Fruit fly (Drosophila melanogaster) whole organism, embryonic: ENCODE results near the gene CG7328.

ENCODE experiments used
- Ada2b ChIP-seq: fragments of 200-800 bp; sonication (Bioruptor generic); IDR thresholded peaks from 2 replicates; pipeline ENCODE4 v1.3.6; 2022; ENCODE audit warnings: missing biosample characterization, missing genetic modification characterization
- B-H1 ChIP-seq: fragments of 200-800 bp; sonication (Bioruptor generic); IDR thresholded peaks from 3 replicates; pipeline ENCODE4 v1.3.6; 2022; ENCODE audit warnings: missing biosample characterization, missing genetic modification characterization
- BEAF-32 ChIP-seq: fragments of 200-800 bp; sonication (Bioruptor generic); optimal IDR thresholded peaks from 3 replicates; lab custom pipeline; 2017; ENCODE audit warnings: missing biosample characterization, missing genetic modification characterization, mild to moderate bottlenecking, moderate library complexity, missing genetic modification reagents
- Bteb2 ChIP-seq: fragments of 200-800 bp; sonication (Bioruptor generic); optimal IDR thresholded peaks from 2 replicates; lab custom pipeline; 2016; ENCODE audit warnings: missing biosample characterization, missing genetic modification characterization
- CG11247 ChIP-seq: fragments of 200-800 bp; sonication (Bioruptor generic); IDR thresholded peaks from 2 replicates; pipeline ENCODE4 v1.3.6; 2022; ENCODE audit warnings: missing biosample characterization, missing genetic modification characterization
- CG11560 ChIP-seq: fragments of 200-800 bp; sonication (Bioruptor generic); IDR thresholded peaks from 3 replicates; pipeline ENCODE4 v1.3.6; 2022; ENCODE audit warnings: missing biosample characterization, missing genetic modification characterization
- CG11723 ChIP-seq: fragments of 200-800 bp; sonication (Bioruptor generic); optimal IDR thresholded peaks from 2 replicates; lab custom pipeline; 2017; ENCODE audit warnings: missing biosample characterization, mild to moderate bottlenecking, missing genetic modification characterization
- CG12219 ChIP-seq: fragments of 200-800 bp; sonication (Bioruptor generic); optimal IDR thresholded peaks from 3 replicates; lab custom pipeline; 2018; ENCODE audit warnings: missing biosample characterization, mild to moderate bottlenecking, missing genetic modification characterization
- CG1233 ChIP-seq: fragments of 200-800 bp; sonication (Bioruptor generic); optimal IDR thresholded peaks from 4 replicates; lab custom pipeline; 2018; ENCODE audit warnings: missing biosample characterization, mild to moderate bottlenecking, missing genetic modification characterization
- CG14050 ChIP-seq: fragments of 200-800 bp; sonication (Bioruptor generic); IDR thresholded peaks from 3 replicates; pipeline ENCODE4 v1.3.6; 2022; ENCODE audit warnings: missing biosample characterization, missing genetic modification characterization
- CG14667 ChIP-seq: fragments of 200-800 bp; sonication (Bioruptor generic); IDR thresholded peaks from 2 replicates; pipeline ENCODE4 v1.3.6; 2022; ENCODE audit warnings: missing biosample characterization, missing genetic modification characterization
- CG16863 ChIP-seq: fragments of 200-800 bp; sonication (Bioruptor generic); optimal IDR thresholded peaks from 3 replicates; lab custom pipeline; 2016; ENCODE audit warnings: missing biosample characterization, missing genetic modification characterization
- CG2129 ChIP-seq: fragments of 200-800 bp; sonication (Bioruptor generic); IDR thresholded peaks from 2 replicates; pipeline ENCODE4 v1.3.6; 2022; ENCODE audit warnings: missing biosample characterization, missing genetic modification characterization; ENCODE audit not compliant: partially characterized antibody
- CG2199 ChIP-seq: fragments of 200-800 bp; sonication (Bioruptor generic); IDR thresholded peaks from 3 replicates; pipeline ENCODE4 v1.3.6; 2022; ENCODE audit warnings: missing biosample characterization, missing genetic modification characterization
- CG2889 ChIP-seq: fragments of 200-800 bp; sonication (Bioruptor generic); IDR thresholded peaks from 3 replicates; pipeline ENCODE4 v1.3.6; 2022; ENCODE audit warnings: missing biosample characterization, missing genetic modification characterization
- CG31388 ChIP-seq: fragments of 200-800 bp; sonication (Bioruptor generic); optimal IDR thresholded peaks from 2 replicates; lab custom pipeline; 2016; ENCODE audit warnings: missing biosample characterization, missing genetic modification characterization
- CG43689 ChIP-seq: fragments of 200-800 bp; sonication (Bioruptor generic); IDR thresholded peaks from 2 replicates; pipeline ENCODE4 v1.3.6; 2022; ENCODE audit warnings: missing biosample characterization, missing genetic modification characterization
- CG4404 ChIP-seq: fragments of 200-800 bp; sonication (Bioruptor generic); IDR thresholded peaks from 2 replicates; pipeline ENCODE4 v1.3.6; 2022; ENCODE audit warnings: missing biosample characterization, missing genetic modification characterization
- CG6654 ChIP-seq: fragments of 200-800 bp; sonication (Bioruptor generic); optimal IDR thresholded peaks from 2 replicates; lab custom pipeline; 2017; ENCODE audit warnings: missing biosample characterization, mild to moderate bottlenecking, missing genetic modification characterization
- CG6683 ChIP-seq: fragments of 200-800 bp; sonication (Bioruptor generic); optimal IDR thresholded peaks from 2 replicates; lab custom pipeline; 2017; ENCODE audit warnings: missing biosample characterization, mild to moderate bottlenecking, missing genetic modification characterization, missing genetic modification reagents
- CG6854 ChIP-seq: fragments of 200-800 bp; sonication (Bioruptor generic); optimal IDR thresholded peaks from 3 replicates; lab custom pipeline; 2017; ENCODE audit warnings: missing biosample characterization, mild to moderate bottlenecking, missing genetic modification characterization
- CG8359 ChIP-seq: fragments of 200-800 bp; sonication (Bioruptor generic); optimal IDR thresholded peaks from 2 replicates; lab custom pipeline; 2017; ENCODE audit warnings: missing biosample characterization, mild to moderate bottlenecking, missing genetic modification characterization, borderline replicate concordance
- CG8924 ChIP-seq: fragments of 200-800 bp; optimal IDR thresholded peaks from 3 replicates; lab custom pipeline; 2019; ENCODE audit warnings: missing biosample characterization, mild to moderate bottlenecking, missing genetic modification characterization, moderate library complexity
- CG8944 ChIP-seq: fragments of 200-800 bp; sonication (Bioruptor generic); optimal IDR thresholded peaks from 3 replicates; lab custom pipeline; 2016; ENCODE audit warnings: missing biosample characterization, missing genetic modification characterization
- CG9437 ChIP-seq: fragments of 200-800 bp; sonication (Bioruptor generic); optimal IDR thresholded peaks from 2 replicates; lab custom pipeline; 2018; ENCODE audit warnings: missing biosample characterization, mild to moderate bottlenecking, missing genetic modification characterization
- CG9876 ChIP-seq: fragments of 200-800 bp; sonication (Bioruptor generic); optimal IDR thresholded peaks from 2 replicates; lab custom pipeline; 2016; ENCODE audit warnings: missing biosample characterization, missing genetic modification characterization
- CkIIα-i1 ChIP-seq: fragments of 200-800 bp; sonication (Bioruptor generic); IDR thresholded peaks from 2 replicates; pipeline ENCODE4 v1.3.6; 2022; ENCODE audit warnings: missing biosample characterization, missing genetic modification characterization
- CoRest ChIP-seq: fragments of 200-800 bp; sonication (Bioruptor generic); optimal IDR thresholded peaks from 3 replicates; lab custom pipeline; 2018; ENCODE audit warnings: missing biosample characterization, mild to moderate bottlenecking, missing genetic modification characterization, moderate library complexity
- Dip2 ChIP-seq: fragments of 200-800 bp; sonication (Bioruptor generic); IDR thresholded peaks from 2 replicates; pipeline ENCODE4 v1.3.6; 2022; ENCODE audit warnings: missing biosample characterization, missing genetic modification characterization
- Fer1 ChIP-seq: fragments of 200-800 bp; sonication (Bioruptor generic); optimal IDR thresholded peaks from 2 replicates; lab custom pipeline; 2017; ENCODE audit warnings: missing biosample characterization, mild to moderate bottlenecking, missing genetic modification characterization
- Hr3 ChIP-seq: fragments of 200-800 bp; sonication (Bioruptor generic); optimal IDR thresholded peaks from 3 replicates; lab custom pipeline; 2016; ENCODE audit warnings: missing biosample characterization, missing genetic modification characterization
- Hsf ChIP-seq: fragments of 200-800 bp; sonication (Bioruptor generic); optimal IDR thresholded peaks from 3 replicates; lab custom pipeline; 2016; ENCODE audit warnings: missing biosample characterization, missing genetic modification characterization
- Jarid2 ChIP-seq: fragments of 200-800 bp; sonication (Bioruptor generic); optimal IDR thresholded peaks from 3 replicates; lab custom pipeline; 2017; ENCODE audit warnings: mild to moderate bottlenecking, missing biosample characterization, missing genetic modification reagents, missing genetic modification characterization
- Kr ChIP-seq: fragments of 200-800 bp; sonication (Bioruptor generic); optimal IDR thresholded peaks from 2 replicates; lab custom pipeline; 2017; ENCODE audit warnings: missing biosample characterization, mild to moderate bottlenecking, missing genetic modification characterization
- Lpt ChIP-seq: fragments of >200 bp; optimal IDR thresholded peaks from 2 replicates; lab custom pipeline; 2018; ENCODE audit warnings: missing biosample characterization, missing genetic modification characterization
- NC2α ChIP-seq: fragments of 200-800 bp; sonication (Bioruptor generic); optimal IDR thresholded peaks from 2 replicates; lab custom pipeline; 2016; ENCODE audit warnings: missing biosample characterization, missing genetic modification characterization
- Neu2 ChIP-seq: fragments of 200-800 bp; sonication (Bioruptor generic); optimal IDR thresholded peaks from 3 replicates; lab custom pipeline; 2016; ENCODE audit warnings: missing biosample characterization, missing genetic modification characterization, borderline replicate concordance
- Optix ChIP-seq: fragments of 200-800 bp; sonication (Bioruptor generic); IDR thresholded peaks from 3 replicates; pipeline ENCODE4 v1.3.6; 2022; ENCODE audit warnings: missing biosample characterization, missing genetic modification characterization
- Taf1 ChIP-seq: fragments of 200-800 bp; sonication (Bioruptor generic); IDR thresholded peaks from 2 replicates; pipeline ENCODE4 v1.3.6; 2022; ENCODE audit warnings: missing biosample characterization, missing genetic modification characterization
- Usf ChIP-seq: fragments of 200-800 bp; sonication (Bioruptor generic); optimal IDR thresholded peaks from 2 replicates; lab custom pipeline; 2017; ENCODE audit warnings: missing genotype, missing biosample characterization, missing genetic modification characterization
- ato ChIP-seq: fragments of 200-800 bp; sonication (Bioruptor generic); IDR thresholded peaks from 2 replicates; pipeline ENCODE4 v1.3.6; 2022; ENCODE audit warnings: missing biosample characterization, missing genetic modification characterization; ENCODE audit not compliant: partially characterized antibody
- bcd ChIP-seq: fragments of 200-800 bp; sonication (Bioruptor generic); optimal IDR thresholded peaks from 2 replicates; lab custom pipeline; 2017; ENCODE audit warnings: missing biosample characterization, mild to moderate bottlenecking, missing genetic modification characterization
- bowl ChIP-seq: fragments of 200-800 bp; sonication (Bioruptor generic); IDR thresholded peaks from 2 replicates; pipeline ENCODE4 v1.3.6; 2022; ENCODE audit warnings: missing biosample characterization, missing genetic modification characterization
- dysf ChIP-seq: fragments of 200-800 bp; sonication (Bioruptor generic); IDR thresholded peaks from 3 replicates; pipeline ENCODE4 v1.3.6; 2022; ENCODE audit warnings: missing biosample characterization, missing genetic modification characterization
- emc ChIP-seq: fragments of 200-800 bp; sonication (Bioruptor generic); optimal IDR thresholded peaks from 2 replicates; lab custom pipeline; 2016; ENCODE audit warnings: missing biosample characterization, missing genetic modification characterization
- en ChIP-seq: fragments of 200-800 bp; sonication (Bioruptor generic); optimal IDR thresholded peaks from 2 replicates; lab custom pipeline; 2016; ENCODE audit warnings: missing biosample characterization, missing genetic modification characterization
- lbe ChIP-seq: fragments of 200-800 bp; sonication (Bioruptor generic); optimal IDR thresholded peaks from 2 replicates; lab custom pipeline; 2016; ENCODE audit warnings: missing biosample characterization, mild to moderate bottlenecking, missing genetic modification characterization
- oc ChIP-seq: fragments of 200-800 bp; sonication (Bioruptor generic); optimal IDR thresholded peaks from 2 replicates; lab custom pipeline; 2018; ENCODE audit warnings: missing biosample characterization, mild to moderate bottlenecking, missing genetic modification characterization, moderate library complexity
- peb ChIP-seq: fragments of 200-800 bp; sonication (Bioruptor generic); IDR thresholded peaks from 2 replicates; pipeline ENCODE4 v1.3.6; 2022; ENCODE audit warnings: missing biosample characterization, missing genetic modification characterization
- sens-2 ChIP-seq: fragments of 200-800 bp; sonication (Bioruptor generic); IDR thresholded peaks from 2 replicates; pipeline ENCODE4 v1.3.6; 2022; ENCODE audit warnings: missing biosample characterization, missing genetic modification characterization
- sim ChIP-seq: fragments of 200-800 bp; sonication (Bioruptor generic); IDR thresholded peaks from 2 replicates; pipeline ENCODE4 v1.3.6; 2022; ENCODE audit warnings: missing biosample characterization, missing genetic modification characterization
- wor ChIP-seq: fragments of 200-800 bp; sonication (Bioruptor generic); IDR thresholded peaks from 2 replicates; pipeline ENCODE4 v1.3.6; 2022; ENCODE audit warnings: missing biosample characterization, missing genetic modification characterization

Gene CG7328

DNA sequence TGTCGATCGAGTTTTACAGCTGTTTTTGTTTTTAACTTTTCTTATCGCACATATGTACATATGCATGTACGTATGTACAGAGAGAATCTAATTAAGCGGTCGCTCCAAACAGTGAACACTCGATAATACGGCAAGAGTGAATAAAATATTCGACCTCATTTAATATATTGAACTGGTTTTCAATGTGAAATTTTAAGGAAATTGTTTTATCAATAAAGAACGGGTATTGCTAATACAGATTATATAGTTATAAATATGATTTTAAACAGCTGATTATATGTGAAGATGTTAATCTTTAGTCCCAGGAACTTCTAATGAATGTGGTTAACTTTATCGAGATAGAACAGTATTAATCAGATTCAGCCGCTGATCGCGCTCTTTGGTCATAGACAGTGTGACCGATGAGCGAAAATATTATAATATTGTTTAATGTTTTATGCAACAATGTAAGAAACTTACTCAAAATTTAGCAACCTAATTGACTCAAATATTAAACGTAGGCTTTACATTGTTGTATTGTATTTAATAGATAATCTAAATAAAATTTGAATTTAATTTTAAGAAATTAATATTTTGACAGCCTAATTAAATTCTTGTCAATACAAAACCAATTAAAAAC, at the start of gene CG7328 (continued):
- TF ChIP-seq Neu2 (GFP tag; lab: Kevin White, UChicago), result no peak
- no peak for TF ChIP-seq CG9876 (GFP tag; lab: Kevin White, UChicago)
- no peak for TF ChIP-seq CG2199 (GFP tag; lab: Robert Waterston, UW)
- TF ChIP-seq peb (GFP tag; lab: Robert Waterston, UW), result no peak
- TF ChIP-seq CG4404 (GFP tag; lab: Robert Waterston, UW), result no peak
- TF ChIP-seq emc (GFP tag; lab: Kevin White, UChicago), result no peak
- TF ChIP-seq CkIIα-i1 (GFP tag; lab: Robert Waterston, UW), result no peak
- TF ChIP-seq Bteb2 (GFP tag; lab: Kevin White, UChicago), result no peak
- TF ChIP-seq CG2129 (GFP tag; lab: Robert Waterston, UW), result no peak
- TF ChIP-seq CG8924 (tag; lab: Kevin White, UChicago), result no peak
- TF ChIP-seq sens-2 (GFP tag; lab: Robert Waterston, UW), result no peak
- TF ChIP-seq CG12219 (GFP tag; lab: Kevin White, UChicago), result peak; percentile 53
- TF ChIP-seq CG1233, result no peak
- no peak for TF ChIP-seq wor (GFP tag; lab: Robert Waterston, UW)
- TF ChIP-seq CG8359 (GFP tag; lab: Kevin White, UChicago), result no peak
- TF ChIP-seq ato, result no peak
- TF ChIP-seq CG11247 (GFP tag; lab: Robert Waterston, UW), result no peak
- no peak for TF ChIP-seq sim
- TF ChIP-seq NC2α (GFP tag; lab: Kevin White, UChicago), result no peak
- TF ChIP-seq CG8944 (GFP tag; lab: Kevin White, UChicago), result peak; percentile 16
- no peak for TF ChIP-seq Jarid2 (GFP tag; lab: Kevin White, UChicago)
- no peak for TF ChIP-seq BEAF-32 (GFP tag; lab: Kevin White, UChicago)
- TF ChIP-seq Fer1 (GFP tag; lab: Kevin White, UChicago), result no peak
- TF ChIP-seq CG14050 (GFP tag; lab: Robert Waterston, UW), result no peak
- TF ChIP-seq Usf, result peak; percentile 23
- TF ChIP-seq Lpt (GFP tag; lab: Kevin White, UChicago), result no peak
- no peak for TF ChIP-seq bowl (GFP tag; lab: Robert Waterston, UW)
- TF ChIP-seq CG6683 (GFP tag; lab: Kevin White, UChicago), result no peak
- no peak for TF ChIP-seq Ada2b
- TF ChIP-seq Kr (GFP tag; lab: Kevin White, UChicago), result no peak
- TF ChIP-seq CG9437, result peak; percentile 12
- no peak for TF ChIP-seq lbe (GFP tag; lab: Kevin White, UChicago)
- no peak for TF ChIP-seq Optix (GFP tag; lab: Robert Waterston, UW)
- peak; percentile 19 for TF ChIP-seq CG6854 (GFP tag; lab: Kevin White, UChicago)
- TF ChIP-seq dysf (GFP tag; lab: Robert Waterston, UW), result peak; percentile 56; the same call in 2 of the 3 replicates
- TF ChIP-seq CG14667 (GFP tag; lab: Robert Waterston, UW), result 0 out of 2 replicates have a peak, but pooled peaks have one; percentile 9
- no peak for TF ChIP-seq Taf1 (GFP tag; lab: Robert Waterston, UW)
- TF ChIP-seq CoRest (tag; lab: Kevin White, UChicago), result peak; percentile 78
- no peak for TF ChIP-seq CG2889 (GFP tag; lab: Robert Waterston, UW)
- TF ChIP-seq bcd (GFP tag; lab: Kevin White, UChicago), result peak; percentile 55
- 0 out of 2 replicates have a peak, but pooled peaks have one; percentile 29 for TF ChIP-seq CG43689 (GFP tag; lab: Robert Waterston, UW)
- TF ChIP-seq CG6654 (GFP tag; lab: Kevin White, UChicago), result no peak
- TF ChIP-seq CG16863 (GFP tag; lab: Kevin White, UChicago), result no peak
- TF ChIP-seq Dip2 (GFP tag; lab: Robert Waterston, UW), result no peak
- no peak for TF ChIP-seq en (GFP tag; lab: Kevin White, UChicago)
- TF ChIP-seq CG31388 (GFP tag; lab: Kevin White, UChicago), result no peak
- TF ChIP-seq Hr3 (GFP tag; lab: Kevin White, UChicago), result peak; percentile 59
- TF ChIP-seq CG11560 (tag; lab: Robert Waterston, UW), result no peak
- no peak for TF ChIP-seq oc (tag; lab: Kevin White, UChicago)
- TF ChIP-seq B-H1 (GFP tag; lab: Robert Waterston, UW), result no peak
- TF ChIP-seq CG11723 (GFP tag; lab: Kevin White, UChicago), result no peak
- TF ChIP-seq Hsf (GFP tag; lab: Kevin White, UChicago), result peak; percentile 67
